Fruit fly (Drosophila melanogaster) Kc167 (cell line): ENCODE data around the gene CG32971.

ENCODE experiments used
- Myc ChIP-seq: fragments of >200 bp; optimal IDR thresholded peaks from 2 replicates; lab custom pipeline; 2017; ENCODE audit warnings: missing external identifiers
- Sin3A ChIP-seq: fragments of >200 bp; optimal IDR thresholded peaks from 2 replicates; lab custom pipeline; 2018; ENCODE audit warnings: missing external identifiers
- h ChIP-seq: fragments of >200 bp; optimal IDR thresholded peaks from 3 replicates; lab custom pipeline; 2018; ENCODE audit warnings: missing external identifiers
- insv ChIP-seq: fragments of >200 bp; optimal IDR thresholded peaks from 3 replicates; lab custom pipeline; 2018; ENCODE audit warnings: missing external identifiers
- psq ChIP-seq: fragments of >200 bp; optimal IDR thresholded peaks from 2 replicates; lab custom pipeline; 2017; ENCODE audit warnings: missing external identifiers
- ttk ChIP-seq: sonication (Bioruptor generic); optimal IDR thresholded peaks from 2 replicates; lab custom pipeline; 2017; ENCODE audit warnings: missing external identifiers

CG32971 gene

dm6 chr2L:14268622-14269021 lies 6.0 kb upstream of the CG32971 start:
- TF ChIP-seq h, result no peak
- TF ChIP-seq Myc (lab: Kevin White, UChicago), result no peak
- no peak for TF ChIP-seq insv (lab: Kevin White, UChicago)

dm6 chr2L:14271424-14271823 lies 3.2 kb upstream of the CG32971 start:
- TF ChIP-seq h, result no peak
- no peak for TF ChIP-seq psq (lab: Kevin White, UChicago)
- no peak for TF ChIP-seq ttk (lab: Kevin White, UChicago)
- no peak for TF ChIP-seq Myc (lab: Kevin White, UChicago)
- no peak for TF ChIP-seq insv (lab: Kevin White, UChicago)
- no peak for TF ChIP-seq Sin3A

- TF ChIP-seq insv (lab: Kevin White, UChicago), result no peak
- no peak for TF ChIP-seq Sin3A
- TF ChIP-seq psq (lab: Kevin White, UChicago), result no peak
- TF ChIP-seq h, result no peak
- no peak for TF ChIP-seq Myc (lab: Kevin White, UChicago)
- TF ChIP-seq ttk (lab: Kevin White, UChicago), result no peak
Observed at dm6 chr2L:14273540-14273939, 1.1 kb upstream of the CG32971 start.

dm6 chr2L:14280772-14281171 lies 6.2 kb downstream of the CG32971 start:
- TF ChIP-seq Myc (lab: Kevin White, UChicago), result no peak
- TF ChIP-seq Sin3A, result no peak
- no peak for TF ChIP-seq h
- TF ChIP-seq ttk (lab: Kevin White, UChicago), result no peak
- TF ChIP-seq psq (lab: Kevin White, UChicago), result no peak
- no peak for TF ChIP-seq insv (lab: Kevin White, UChicago)

dm6 chr2L:14284636-14285035 lies 10.0 kb downstream of the CG32971 start:
- no peak for TF ChIP-seq insv (lab: Kevin White, UChicago)
- TF ChIP-seq Myc (lab: Kevin White, UChicago), result no peak
- no peak for TF ChIP-seq h
- no peak for TF ChIP-seq psq (lab: Kevin White, UChicago)
- no peak for TF ChIP-seq Sin3A
- no peak for TF ChIP-seq ttk (lab: Kevin White, UChicago)

- no peak for TF ChIP-seq Myc (lab: Kevin White, UChicago)
- TF ChIP-seq insv (lab: Kevin White, UChicago), result no peak
- TF ChIP-seq h, result no peak
- no peak for TF ChIP-seq Sin3A
- no peak for TF ChIP-seq ttk (lab: Kevin White, UChicago)
- TF ChIP-seq psq (lab: Kevin White, UChicago), result no peak
Observed at dm6 chr2L:14287907-14288306, 13.3 kb downstream of the CG32971 start.

dm6 chr2L:14292721-14293120 lies 18.1 kb downstream of the CG32971 start:
- TF ChIP-seq ttk (lab: Kevin White, UChicago) (no peak), insv (lab: Kevin White, UChicago) (no peak), Myc (lab: Kevin White, UChicago) (no peak), Sin3A (no peak), h (no peak), psq (lab: Kevin White, UChicago) (no peak)

dm6 chr2L:14293917-14294316 lies 19.3 kb downstream of the CG32971 start:
- no peak for TF ChIP-seq insv (lab: Kevin White, UChicago)

- TF ChIP-seq h (no peak), psq (lab: Kevin White, UChicago) (no peak), insv (lab: Kevin White, UChicago) (no peak), ttk (lab: Kevin White, UChicago) (no peak), Sin3A (no peak), Myc (lab: Kevin White, UChicago) (no peak)
Observed at dm6 chr2L:14300718-14301361, 26.2 kb downstream of the CG32971 start.

dm6 chr2L:14302478-14302877 lies 27.9 kb downstream of the CG32971 start:
- TF ChIP-seq psq (lab: Kevin White, UChicago) (no peak), Myc (lab: Kevin White, UChicago) (no peak), insv (lab: Kevin White, UChicago) (no peak), ttk (lab: Kevin White, UChicago) (no peak), Sin3A (no peak), h (no peak)

dm6 chr2L:14307516-14307915 lies 32.9 kb downstream of the CG32971 start:
- TF ChIP-seq insv (lab: Kevin White, UChicago), result no peak
- TF ChIP-seq Myc (lab: Kevin White, UChicago), result no peak
- TF ChIP-seq Sin3A, result no peak
- TF ChIP-seq ttk (lab: Kevin White, UChicago), result no peak
- TF ChIP-seq h, result no peak
- no peak for TF ChIP-seq psq (lab: Kevin White, UChicago)

- TF ChIP-seq insv (lab: Kevin White, UChicago), result no peak
- TF ChIP-seq h, result no peak
- no peak for TF ChIP-seq psq (lab: Kevin White, UChicago)
- TF ChIP-seq ttk (lab: Kevin White, UChicago), result no peak
- no peak for TF ChIP-seq Sin3A
- TF ChIP-seq Myc (lab: Kevin White, UChicago), result no peak
Observed at dm6 chr2L:14308232-14308631, 33.6 kb downstream of the CG32971 start.

dm6 chr2L:14308661-14309060 lies 34.0 kb downstream of the CG32971 start:
- TF ChIP-seq h, result no peak
- no peak for TF ChIP-seq ttk (lab: Kevin White, UChicago)
- TF ChIP-seq Sin3A, result no peak
- TF ChIP-seq Myc (lab: Kevin White, UChicago), result no peak
